Worm (Caenorhabditis elegans): ENCODE results near the gene C33D3.5.

- TF ChIP-seq snpc-4 (tag; optimal IDR thresholded peaks at IDR 0.05): peak; percentile 68
- TF ChIP-seq ama-1 (optimal IDR thresholded peaks at IDR 0.05): no peak
- no peak for TF ChIP-seq skn-1 (tag; optimal IDR thresholded peaks at IDR 0.05)
- no peak for TF ChIP-seq aly-2 (tag; optimal IDR thresholded peaks at IDR 0.05)
- peak; percentile 92 for TF ChIP-seq nhr-25 (tag; optimal IDR thresholded peaks at IDR 0.05)
These were observed 33.4 kb downstream of the C33D3.5 start, which contains the start of the genes mboa-7 and git-1 for ce11 chrX:10524483-10524948.
